Worm (Caenorhabditis elegans) whole organism, mixed stage, embryonic: ENCODE measurements around the gene clec-33.

Experiments
- elt-1 ChIP-seq: sonication (generic microtip); optimal IDR thresholded peaks from 2 replicates; lab custom pipeline; 2017; ENCODE audit warnings: missing genetic modification characterization, mild to moderate bottlenecking, missing compliant biosample characterization, antibody characterized with exemption, moderate library complexity, borderline replicate concordance; ENCODE audit not compliant: insufficient read depth
- nhr-237 ChIP-seq: fragments of 150-350 bp; optimal IDR thresholded peaks from 2 replicates; lab custom pipeline; 2014; ENCODE audit warnings: missing biosample characterization, missing genetic modification characterization
- nhr-76 ChIP-seq: sonication (generic microtip); optimal IDR thresholded peaks from 2 replicates; lab custom pipeline; 2017; ENCODE audit warnings: missing biosample characterization, missing genetic modification characterization
- snpc-4 ChIP-seq: fragments of 150-350 bp; optimal IDR thresholded peaks from 2 replicates; lab custom pipeline; 2014; ENCODE audit warnings: missing biosample characterization, missing genetic modification characterization
- unc-62 ChIP-seq: fragments of 150-350 bp; optimal IDR thresholded peaks from 2 replicates; lab custom pipeline; 2014; ENCODE audit warnings: missing biosample characterization, missing genetic modification reagents, missing genetic modification characterization

DNA sequence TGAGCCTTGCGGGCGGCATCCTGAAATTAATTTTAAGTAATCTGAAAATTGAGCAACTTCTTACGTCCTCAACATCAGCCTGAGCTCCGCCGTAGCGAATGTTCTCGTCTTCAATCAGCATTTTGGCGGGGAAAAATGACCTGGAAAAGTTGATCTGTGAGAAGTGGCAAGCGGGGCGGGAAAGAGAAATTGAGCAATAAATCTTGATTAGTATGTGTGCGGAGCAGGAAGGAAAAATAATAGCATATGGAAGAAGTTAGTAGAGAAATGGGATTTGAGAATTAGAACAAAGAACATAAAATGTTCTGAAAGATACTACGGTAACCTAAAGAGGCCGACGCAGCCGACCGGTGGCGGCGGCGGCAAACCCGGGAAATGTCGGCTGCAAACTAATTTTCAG lies 34.7 kb downstream of the clec-33 start, which contains the start of gene tni-3:
- TF ChIP-seq elt-1 (tag; lab: Kevin White, UChicago) (no peak), snpc-4 (tag; lab: Kevin White, UChicago) (no peak), nhr-237 (tag; lab: Kevin White, UChicago) (no peak), nhr-76 (tag; lab: Kevin White, UChicago) (no peak), unc-62 (GFP tag; lab: Kevin White, UChicago) (no peak)
